Worm (Caenorhabditis elegans): Measurements from ENCODE around the gene B0563.6.

The B0563.6 gene

ce11 chrX:9172733-9173132 lies 35.2 kb downstream of the B0563.6 start:
- TF ChIP-seq nfya-1 (tag; optimal IDR thresholded peaks at IDR 0.05; ENCODE audit: insufficient read depth) (no peak), ceh-9 (tag; optimal IDR thresholded peaks at IDR 0.05) (no peak), lin-15B (tag; optimal IDR thresholded peaks at IDR 0.05) (no peak), nhr-12 (tag; optimal IDR thresholded peaks at IDR 0.05) (no peak), nhr-77 (tag; optimal IDR thresholded peaks at IDR 0.05) (no peak), mml-1 (tag; optimal IDR thresholded peaks at IDR 0.05) (no peak), aly-2 (tag; optimal IDR thresholded peaks at IDR 0.05) (no peak), elt-3 (tag; optimal IDR thresholded peaks at IDR 0.05) (no peak), jun-1 (tag; optimal IDR thresholded peaks at IDR 0.05) (no peak), ztf-4 (tag; optimal IDR thresholded peaks at IDR 0.05) (no peak), egl-27 (tag; optimal IDR thresholded peaks at IDR 0.05) (no peak), nhr-76 (tag; optimal IDR thresholded peaks at IDR 0.05) (no peak), elt-1 (tag; optimal IDR thresholded peaks at IDR 0.05) (no peak), R02D3.7 (tag; optimal IDR thresholded peaks at IDR 0.05) (no peak), pha-4 (tag; optimal IDR thresholded peaks at IDR 0.05) (no peak), unc-62 (GFP tag; optimal IDR thresholded peaks at IDR 0.05) (no peak), fkh-10 (GFP tag; optimal IDR thresholded peaks at IDR 0.05) (no peak), snpc-4 (tag; optimal IDR thresholded peaks at IDR 0.05) (no peak)

- TF ChIP-seq elt-3 (tag; optimal IDR thresholded peaks at IDR 0.05), result no peak
- no peak for TF ChIP-seq snpc-4 (tag; optimal IDR thresholded peaks at IDR 0.05)
These were observed 36.9 kb downstream of the B0563.6 start, which contains the start of gene B0563.8 for ce11 chrX:9174409-9174808. TSS of gene B0563.8 (minus strand) at chrX:9174509.

ce11 chrX:9180823-9181222 lies 43.3 kb downstream of the B0563.6 start, which contains the start of gene Y81B9A.4:
TSS of gene Y81B9A.4 (minus strand) at chrX:9180923.
- TF ChIP-seq eor-1 (tag; optimal IDR thresholded peaks at IDR 0.05) (no peak), ztf-4 (tag; optimal IDR thresholded peaks at IDR 0.05) (no peak), ceh-28 (tag; optimal IDR thresholded peaks at IDR 0.05) (no peak), fos-1 (tag; optimal IDR thresholded peaks at IDR 0.05) (no peak), elt-1 (tag; optimal IDR thresholded peaks at IDR 0.05) (no peak), hmg-11 (tag; optimal IDR thresholded peaks at IDR 0.05) (no peak), unc-62 (GFP tag; optimal IDR thresholded peaks at IDR 0.05) (no peak), egl-5 (tag; optimal IDR thresholded peaks at IDR 0.05) (no peak), nhr-76 (tag; optimal IDR thresholded peaks at IDR 0.05) (no peak), ama-1 (optimal IDR thresholded peaks at IDR 0.05) (no peak), skn-1 (tag; optimal IDR thresholded peaks at IDR 0.05) (no peak)

ce11 chrX:9182140-9182539 lies 44.6 kb downstream of the B0563.6 start, which contains the start of gene Y81B9A.3:
TSS of gene Y81B9A.3 (plus strand) at chrX:9182440.
- TF ChIP-seq ama-1 (optimal IDR thresholded peaks at IDR 0.05), result no peak
- no peak for TF ChIP-seq ceh-9 (tag; optimal IDR thresholded peaks at IDR 0.05)
- TF ChIP-seq fos-1 (tag; optimal IDR thresholded peaks at IDR 0.05), result no peak
- TF ChIP-seq elt-2 (tag; optimal IDR thresholded peaks at IDR 0.05), result no peak
- TF ChIP-seq nhr-43 (tag; optimal IDR thresholded peaks at IDR 0.05; ENCODE audit: poor library complexity, severe bottlenecking), result no peak
- no peak for TF ChIP-seq snpc-4 (tag; optimal IDR thresholded peaks at IDR 0.05)
- TF ChIP-seq mml-1 (tag; optimal IDR thresholded peaks at IDR 0.05), result no peak
- TF ChIP-seq elt-1 (tag; optimal IDR thresholded peaks at IDR 0.05), result no peak
- no peak for TF ChIP-seq hmg-11 (tag; optimal IDR thresholded peaks at IDR 0.05)
- TF ChIP-seq nhr-23 (tag; optimal IDR thresholded peaks at IDR 0.05), result no peak
- TF ChIP-seq jun-1 (tag; optimal IDR thresholded peaks at IDR 0.05), result no peak
- no peak for TF ChIP-seq nhr-25 (tag; optimal IDR thresholded peaks at IDR 0.05)

- TF ChIP-seq tbx-2 (tag; optimal IDR thresholded peaks at IDR 0.05) (no peak), jun-1 (tag; optimal IDR thresholded peaks at IDR 0.05) (no peak), mdl-1 (tag; optimal IDR thresholded peaks at IDR 0.05) (no peak), ceh-82 (tag; optimal IDR thresholded peaks at IDR 0.05) (no peak), fkh-2 (tag; optimal IDR thresholded peaks at IDR 0.05) (no peak), nhr-28 (tag; optimal IDR thresholded peaks at IDR 0.05) (no peak), R02D3.7 (tag; optimal IDR thresholded peaks at IDR 0.05) (no peak), pqm-1 (tag; optimal IDR thresholded peaks at IDR 0.05) (no peak), aly-2 (tag; optimal IDR thresholded peaks at IDR 0.05) (no peak), eor-1 (tag; optimal IDR thresholded peaks at IDR 0.05) (no peak), snpc-4 (tag; optimal IDR thresholded peaks at IDR 0.05) (no peak)
These were observed 46.3 kb downstream of the B0563.6 start, which contains the start of gene Y81B9A.2 for ce11 chrX:9183836-9184235. TSS of gene Y81B9A.2 (plus strand) at chrX:9184136.

Data from whole organism, L3 larva.